Fruit fly (Drosophila melanogaster) whole organism, adult: Measurements from ENCODE around the gene Pax.

Experiments used
- CG11617 ChIP-seq: fragments of 200-800 bp; sonication (Bioruptor generic); optimal IDR thresholded peaks from 2 replicates; lab custom pipeline; 2017; ENCODE audit warnings: mild to moderate bottlenecking, missing biosample characterization, missing genetic modification reagents, missing genetic modification characterization
- CG12768 ChIP-seq: fragments of 200-800 bp; sonication (Bioruptor generic); optimal IDR thresholded peaks from 2 replicates; lab custom pipeline; 2017; ENCODE audit warnings: missing biosample characterization, missing genetic modification characterization, mild to moderate bottlenecking, moderate library complexity, missing genetic modification reagents
- CG14711 ChIP-seq: fragments of 200-800 bp; sonication (Bioruptor generic); optimal IDR thresholded peaks from 2 replicates; lab custom pipeline; 2018; ENCODE audit warnings: missing biosample characterization, mild to moderate bottlenecking, missing genetic modification characterization, moderate library complexity
- CG1620 ChIP-seq: fragments of 200-800 bp; sonication (Bioruptor generic); optimal IDR thresholded peaks from 2 replicates; lab custom pipeline; 2016; ENCODE audit warnings: missing biosample characterization, missing genetic modification characterization
- CG33017 ChIP-seq: fragments of 200-800 bp; sonication (Bioruptor generic); optimal IDR thresholded peaks from 2 replicates; lab custom pipeline; 2018; ENCODE audit warnings: missing biosample characterization, mild to moderate bottlenecking, missing genetic modification characterization, moderate library complexity
- CG5204 ChIP-seq: fragments of 200-800 bp; sonication (Bioruptor generic); optimal IDR thresholded peaks from 2 replicates; lab custom pipeline; 2016; ENCODE audit warnings: missing biosample characterization, missing genetic modification characterization
- CG7045 ChIP-seq: fragments of 200-800 bp; sonication (Bioruptor generic); optimal IDR thresholded peaks from 2 replicates; lab custom pipeline; 2017; ENCODE audit warnings: missing biosample characterization, mild to moderate bottlenecking, missing genetic modification characterization
- CG7101 ChIP-seq: fragments of 200-800 bp; sonication (Bioruptor generic); optimal IDR thresholded peaks from 2 replicates; lab custom pipeline; 2018; ENCODE audit warnings: missing biosample characterization, mild to moderate bottlenecking, missing genetic modification characterization, moderate library complexity
- Clk ChIP-seq: fragments of 200-800 bp; sonication (Bioruptor generic); optimal IDR thresholded peaks from 2 replicates; lab custom pipeline; 2017; ENCODE audit warnings: missing biosample characterization, missing genetic modification characterization
- Crg-1 ChIP-seq: fragments of 200-800 bp; sonication (Bioruptor generic); optimal IDR thresholded peaks from 2 replicates; lab custom pipeline; 2016; ENCODE audit warnings: missing biosample characterization, missing genetic modification characterization
- Hr96 ChIP-seq: fragments of 200-800 bp; sonication (Bioruptor generic); optimal IDR thresholded peaks from 2 replicates; lab custom pipeline; 2016; ENCODE audit warnings: missing biosample characterization, missing genetic modification characterization
- Mnt ChIP-seq: fragments of 200-800 bp; sonication (Bioruptor generic); optimal IDR thresholded peaks from 2 replicates; lab custom pipeline; 2016; ENCODE audit warnings: missing biosample characterization, mild to moderate bottlenecking, missing genetic modification characterization
- bab1 ChIP-seq: fragments of 200-800 bp; sonication (Bioruptor generic); optimal IDR thresholded peaks from 3 replicates; lab custom pipeline; 2019; ENCODE audit warnings: missing biosample characterization, mild to moderate bottlenecking, missing genetic modification characterization, moderate library complexity
- cic ChIP-seq: fragments of 200-800 bp; sonication (Bioruptor generic); optimal IDR thresholded peaks from 2 replicates; lab custom pipeline; 2017; ENCODE audit warnings: missing biosample characterization, mild to moderate bottlenecking, missing genetic modification characterization, moderate library complexity
- cnc ChIP-seq, 2 experiments: fragments of >200 bp; optimal IDR thresholded peaks; 2 replicates each; lab custom pipeline; 2017
- kay ChIP-seq: fragments of 200-800 bp; sonication (Bioruptor generic); peaks from one replicate; lab custom pipeline; 2016; ENCODE audit warnings: missing biosample characterization, missing genetic modification characterization, borderline replicate concordance
- ovo ChIP-seq: fragments of 200-800 bp; sonication (Bioruptor generic); optimal IDR thresholded peaks from 2 replicates; lab custom pipeline; 2016; ENCODE audit warnings: missing biosample characterization, missing genetic modification characterization
- pad ChIP-seq: fragments of 200-800 bp; sonication (Bioruptor generic); optimal IDR thresholded peaks from 3 replicates; lab custom pipeline; 2017; ENCODE audit warnings: missing biosample characterization, missing genetic modification characterization, mild to moderate bottlenecking, moderate library complexity, missing genetic modification reagents
- tj ChIP-seq: fragments of 200-800 bp; sonication (Bioruptor generic); optimal IDR thresholded peaks from 3 replicates; lab custom pipeline; 2017; ENCODE audit warnings: missing biosample characterization, mild to moderate bottlenecking, missing genetic modification characterization, moderate library complexity
- toe ChIP-seq: fragments of 200-800 bp; sonication (Bioruptor generic); optimal IDR thresholded peaks from 2 replicates; lab custom pipeline; 2016; ENCODE audit warnings: missing biosample characterization, missing genetic modification characterization

Pax gene

dm6 chr2L:19398317-19399234 is 27.8 kb downstream of the Pax start, which contains the start of gene CG17544:
Gene CG17544, minus strand, starts transcription at chr2L:19398493.
- TF ChIP-seq kay (GFP tag; lab: Kevin White, UChicago) (peak; percentile 15), cic (GFP tag; lab: Kevin White, UChicago) (peak; percentile 64), CG11617 (GFP tag; lab: Kevin White, UChicago) (peak; percentile 86), CG5204 (GFP tag; lab: Kevin White, UChicago) (peak; percentile 41), CG7045 (peak; percentile 71), CG33017 (tag; lab: Kevin White, UChicago) (peak; percentile 57), Hr96 (GFP tag; lab: Kevin White, UChicago) (peak; percentile 26), Clk (GFP tag; lab: Kevin White, UChicago) (no peak), ovo (GFP tag; lab: Kevin White, UChicago) (peak; percentile 20), CG12768 (GFP tag; lab: Kevin White, UChicago) (peak; percentile 88), toe (peak; percentile 49), bab1 (GFP tag; lab: Kevin White, UChicago) (no peak), Mnt (GFP tag; lab: Kevin White, UChicago) (no peak), CG7101 (peak; percentile 74), tj (GFP tag; lab: Kevin White, UChicago) (peak; percentile 62), pad (peak; percentile 95), Crg-1 (GFP tag; lab: Kevin White, UChicago) (peak; percentile 41), cnc (optimal IDR thresholded peaks at IDR 0.05; lab: Kevin White, UChicago) (no peak), CG14711 (tag; lab: Kevin White, UChicago) (peak; percentile 65)

- no peak for TF ChIP-seq ovo (GFP tag; lab: Kevin White, UChicago)
- TF ChIP-seq toe = peak; percentile 53
- TF ChIP-seq kay (GFP tag; lab: Kevin White, UChicago) = no peak
- TF ChIP-seq tj (GFP tag; lab: Kevin White, UChicago) = no peak
- peak; percentile 40 for TF ChIP-seq CG5204 (GFP tag; lab: Kevin White, UChicago)
- TF ChIP-seq CG33017 (tag; lab: Kevin White, UChicago) = peak; percentile 29
- peak; percentile 43 for TF ChIP-seq Hr96 (GFP tag; lab: Kevin White, UChicago)
- no peak for TF ChIP-seq Crg-1 (GFP tag; lab: Kevin White, UChicago)
- TF ChIP-seq cic (GFP tag; lab: Kevin White, UChicago) = peak; percentile 2
- peak; percentile 48 for TF ChIP-seq CG7101
- TF ChIP-seq pad = no peak
- no peak for TF ChIP-seq bab1 (GFP tag; lab: Kevin White, UChicago)
- peak; percentile 68 for TF ChIP-seq CG12768 (GFP tag; lab: Kevin White, UChicago)
- peak; percentile 23 for TF ChIP-seq CG7045
- peak; percentile 21 for TF ChIP-seq Clk (GFP tag; lab: Kevin White, UChicago)
- peak; percentile 42 for TF ChIP-seq CG11617 (GFP tag; lab: Kevin White, UChicago)
- no peak for TF ChIP-seq cnc (optimal IDR thresholded peaks at IDR 0.05; lab: Kevin White, UChicago)
- TF ChIP-seq Mnt (GFP tag; lab: Kevin White, UChicago) = no peak
- TF ChIP-seq CG1620 (GFP tag; lab: Kevin White, UChicago) = no peak
- no peak for TF ChIP-seq CG14711 (tag; lab: Kevin White, UChicago)
Measured at dm6 chr2L:19397617-19398316, 28.6 kb downstream of the Pax start.

- TF ChIP-seq cnc (optimal IDR thresholded peaks at IDR 0.05; lab: Kevin White, UChicago) (no peak), CG11617 (GFP tag; lab: Kevin White, UChicago) (no peak), CG33017 (tag; lab: Kevin White, UChicago) (no peak), CG7101 (no peak), tj (GFP tag; lab: Kevin White, UChicago) (no peak), CG5204 (GFP tag; lab: Kevin White, UChicago) (no peak), CG12768 (GFP tag; lab: Kevin White, UChicago) (no peak), Hr96 (GFP tag; lab: Kevin White, UChicago) (no peak)
Measured at dm6 chr2L:19393703-19394210, 32.6 kb downstream of the Pax start, which contains the start of gene CG31798. Gene CG31798, plus strand, starts transcription at chr2L:19394160.

- no peak for TF ChIP-seq CG12768 (GFP tag; lab: Kevin White, UChicago)
- no peak for TF ChIP-seq kay (GFP tag; lab: Kevin White, UChicago)
- TF ChIP-seq bab1 (GFP tag; lab: Kevin White, UChicago) = no peak
- no peak for TF ChIP-seq Hr96 (GFP tag; lab: Kevin White, UChicago)
- no peak for TF ChIP-seq cnc (optimal IDR thresholded peaks at IDR 0.05; lab: Kevin White, UChicago)
- no peak for TF ChIP-seq CG1620 (GFP tag; lab: Kevin White, UChicago)
- no peak for TF ChIP-seq Crg-1 (GFP tag; lab: Kevin White, UChicago)
- no peak for TF ChIP-seq CG5204 (GFP tag; lab: Kevin White, UChicago)
- no peak for TF ChIP-seq toe
- TF ChIP-seq CG11617 (GFP tag; lab: Kevin White, UChicago) = no peak
- TF ChIP-seq CG33017 (tag; lab: Kevin White, UChicago) = no peak
- no peak for TF ChIP-seq CG7101
- TF ChIP-seq CG14711 (tag; lab: Kevin White, UChicago) = no peak
- TF ChIP-seq Clk (GFP tag; lab: Kevin White, UChicago) = no peak
- TF ChIP-seq ovo (GFP tag; lab: Kevin White, UChicago) = no peak
- TF ChIP-seq Mnt (GFP tag; lab: Kevin White, UChicago) = no peak
- no peak for TF ChIP-seq cic (GFP tag; lab: Kevin White, UChicago)
- TF ChIP-seq tj (GFP tag; lab: Kevin White, UChicago) = no peak
- no peak for TF ChIP-seq pad
- TF ChIP-seq CG7045 = no peak
Measured at dm6 chr2L:19389749-19390148, 36.6 kb downstream of the Pax start, which contains the start of gene CG17549. Gene CG17549, minus strand, starts transcription at chr2L:19390075.
